Worm (Caenorhabditis elegans) whole organism, midembryonic: ENCODE measurements around the gene hst-3.1.

Source experiments
- T22C8.4 ChIP-seq: fragments of 200-800 bp; sonication (Bioruptor generic); IDR thresholded peaks from 2 replicates; pipeline ENCODE4 v1.3.6; 2022; ENCODE audit warnings: missing genetic modification characterization, missing compliant biosample characterization
- cog-1 ChIP-seq: sonication (generic microtip); optimal IDR thresholded peaks from 2 replicates; lab custom pipeline; 2016; ENCODE audit warnings: missing genetic modification characterization, missing compliant biosample characterization
- klf-2 ChIP-seq: fragments of 200-800 bp; sonication (Bioruptor generic); conservative IDR thresholded peaks from 2 replicates; pipeline ENCODE4 v1.3.6; 2022; ENCODE audit warnings: missing genetic modification reagents, missing genetic modification characterization, missing compliant biosample characterization
- med-1 ChIP-seq: sonication (generic microtip); optimal IDR thresholded peaks from 2 replicates; lab custom pipeline; 2017; ENCODE audit warnings: missing genetic modification characterization, mild to moderate bottlenecking, missing compliant biosample characterization, antibody characterized with exemption, missing genetic modification reagents; ENCODE audit not compliant: insufficient read depth
- ref-1 ChIP-seq: fragments of 200-800 bp; sonication (Bioruptor generic); conservative IDR thresholded peaks from 2 replicates; pipeline ENCODE4 v1.3.6; 2022; ENCODE audit warnings: missing genetic modification reagents, missing genetic modification characterization, missing compliant biosample characterization
- tab-1 ChIP-seq: fragments of 200-800 bp; sonication (Bioruptor generic); IDR thresholded peaks from 2 replicates; pipeline ENCODE4 v1.3.6; 2022; ENCODE audit warnings: missing genetic modification characterization, missing compliant biosample characterization
- ztf-23 ChIP-seq: fragments of 200-800 bp; sonication (Bioruptor generic); IDR thresholded peaks from 2 replicates; pipeline ENCODE4 v1.3.6; 2022; ENCODE audit warnings: missing genetic modification reagents, missing genetic modification characterization, missing compliant biosample characterization
- ztf-29 ChIP-seq: fragments of 200-800 bp; sonication (Bioruptor generic); IDR thresholded peaks from 2 replicates; pipeline ENCODE4 v1.3.6; 2022; ENCODE audit warnings: missing genetic modification reagents, missing genetic modification characterization, missing compliant biosample characterization

- TF ChIP-seq cog-1 (tag; lab: Kevin White, UChicago): no peak
- no peak for TF ChIP-seq tab-1 (GFP tag; lab: Robert Waterston, UW)
- TF ChIP-seq ztf-29 (GFP tag; lab: Robert Waterston, UW): no peak
- TF ChIP-seq T22C8.4 (GFP tag; lab: Robert Waterston, UW): no peak
- TF ChIP-seq ztf-23 (GFP tag; lab: Robert Waterston, UW): no peak
- TF ChIP-seq med-1: no peak
- TF ChIP-seq klf-2 (GFP tag; lab: Robert Waterston, UW): no peak
- no peak for TF ChIP-seq ref-1 (GFP tag; lab: Robert Waterston, UW)
Measured at ce11 chrII:6136712-6137111, 32.3 kb downstream of the hst-3.1 start.
